Fruit fly (Drosophila melanogaster) whole organism, embryonic: ENCODE data around the gene CG34134.

Experiments
- Antp ChIP-seq: fragments of 200-800 bp; sonication (Bioruptor generic); optimal IDR thresholded peaks from 3 replicates; lab custom pipeline; 2016; ENCODE audit warnings: missing biosample characterization, missing genetic modification characterization
- Asciz ChIP-seq: fragments of 200-800 bp; sonication (Bioruptor generic); optimal IDR thresholded peaks from 2 replicates; lab custom pipeline; 2017; ENCODE audit warnings: missing biosample characterization, mild to moderate bottlenecking, missing genetic modification characterization, missing genetic modification reagents
- CG10209 ChIP-seq: fragments of 200-800 bp; sonication (Bioruptor generic); optimal IDR thresholded peaks from 3 replicates; lab custom pipeline; 2017; ENCODE audit warnings: missing biosample characterization, mild to moderate bottlenecking, missing genetic modification characterization, missing genetic modification reagents
- CG10321 ChIP-seq: fragments of 200-800 bp; sonication (Bioruptor generic); IDR thresholded peaks from 2 replicates; pipeline ENCODE4 v1.3.6; 2022; ENCODE audit warnings: missing biosample characterization, missing genetic modification characterization
- CG12219 ChIP-seq: fragments of 200-800 bp; sonication (Bioruptor generic); optimal IDR thresholded peaks from 3 replicates; lab custom pipeline; 2018; ENCODE audit warnings: missing biosample characterization, mild to moderate bottlenecking, missing genetic modification characterization
- CG15514 ChIP-seq: fragments of 200-800 bp; sonication (Bioruptor generic); optimal IDR thresholded peaks from 3 replicates; lab custom pipeline; 2017; ENCODE audit warnings: missing biosample characterization, missing genetic modification characterization, mild to moderate bottlenecking, moderate library complexity, missing genetic modification reagents
- CG1647 ChIP-seq: fragments of 200-800 bp; sonication (Bioruptor generic); optimal IDR thresholded peaks from 3 replicates; lab custom pipeline; 2016; ENCODE audit warnings: missing biosample characterization, missing genetic modification characterization
- CG1792 ChIP-seq: fragments of 200-800 bp; sonication (Bioruptor generic); optimal IDR thresholded peaks from 2 replicates; lab custom pipeline; 2016; ENCODE audit warnings: missing biosample characterization, missing genetic modification characterization
- CG18476 ChIP-seq: fragments of 200-800 bp; sonication (Bioruptor generic); optimal IDR thresholded peaks from 2 replicates; lab custom pipeline; 2016; ENCODE audit warnings: missing biosample characterization, mild to moderate bottlenecking, missing genetic modification characterization
- CG18599 ChIP-seq: fragments of 200-800 bp; sonication (Bioruptor generic); optimal IDR thresholded peaks from 3 replicates; lab custom pipeline; 2017; ENCODE audit warnings: missing biosample characterization, missing genetic modification characterization, mild to moderate bottlenecking, moderate library complexity, missing genetic modification reagents
- CG2129 ChIP-seq: fragments of 200-800 bp; sonication (Bioruptor generic); IDR thresholded peaks from 2 replicates; pipeline ENCODE4 v1.3.6; 2022; ENCODE audit warnings: missing biosample characterization, missing genetic modification characterization; ENCODE audit not compliant: partially characterized antibody
- CG2199 ChIP-seq: fragments of 200-800 bp; sonication (Bioruptor generic); IDR thresholded peaks from 3 replicates; pipeline ENCODE4 v1.3.6; 2022; ENCODE audit warnings: missing biosample characterization, missing genetic modification characterization
- CG3065 ChIP-seq: fragments of 200-800 bp; sonication (Bioruptor generic); optimal IDR thresholded peaks from 2 replicates; lab custom pipeline; 2016; ENCODE audit warnings: missing biosample characterization, missing genetic modification characterization
- CG31224 ChIP-seq: fragments of 200-800 bp; sonication (Bioruptor generic); IDR thresholded peaks from 2 replicates; pipeline ENCODE4 v1.3.6; 2022; ENCODE audit warnings: missing biosample characterization, missing genetic modification characterization
- CG31388 ChIP-seq: fragments of 200-800 bp; sonication (Bioruptor generic); optimal IDR thresholded peaks from 2 replicates; lab custom pipeline; 2016; ENCODE audit warnings: missing biosample characterization, missing genetic modification characterization
- CG5245 ChIP-seq: fragments of 200-800 bp; sonication (Bioruptor generic); optimal IDR thresholded peaks from 3 replicates; lab custom pipeline; 2016; ENCODE audit warnings: missing biosample characterization, missing genetic modification characterization
- CG7786 ChIP-seq: fragments of 200-800 bp; sonication (Bioruptor generic); optimal IDR thresholded peaks from 2 replicates; lab custom pipeline; 2016; ENCODE audit warnings: missing biosample characterization, missing genetic modification characterization
- CG7839 ChIP-seq: fragments of 200-800 bp; sonication (Bioruptor generic); optimal IDR thresholded peaks from 3 replicates; lab custom pipeline; 2018; ENCODE audit warnings: missing biosample characterization, mild to moderate bottlenecking, missing genetic modification characterization, moderate library complexity
- CG9797 ChIP-seq: fragments of 200-800 bp; sonication (Bioruptor generic); optimal IDR thresholded peaks from 3 replicates; lab custom pipeline; 2018; ENCODE audit warnings: missing biosample characterization, mild to moderate bottlenecking, missing genetic modification characterization
- Camta ChIP-seq: fragments of 200-800 bp; sonication (Bioruptor generic); optimal IDR thresholded peaks from 2 replicates; lab custom pipeline; 2016; ENCODE audit warnings: missing biosample characterization, missing genetic modification characterization
- Chrac-16 ChIP-seq: fragments of 200-800 bp; sonication (Bioruptor generic); optimal IDR thresholded peaks from 3 replicates; lab custom pipeline; 2016; ENCODE audit warnings: missing biosample characterization, missing genetic modification characterization
- Deaf1 ChIP-seq: fragments of 200-800 bp; optimal IDR thresholded peaks from 3 replicates; lab custom pipeline; 2019; ENCODE audit warnings: missing biosample characterization, mild to moderate bottlenecking, missing genetic modification characterization, moderate library complexity
- E2f1 ChIP-seq: fragments of 200-800 bp; sonication (Bioruptor generic); IDR thresholded peaks from 2 replicates; pipeline ENCODE4 v1.3.6; 2022; ENCODE audit warnings: missing biosample characterization, missing genetic modification characterization
- HmgD ChIP-seq: fragments of 200-800 bp; sonication (Bioruptor generic); optimal IDR thresholded peaks from 3 replicates; lab custom pipeline; 2016; ENCODE audit warnings: missing biosample characterization, missing genetic modification characterization
- Hr3 ChIP-seq: fragments of 200-800 bp; sonication (Bioruptor generic); optimal IDR thresholded peaks from 3 replicates; lab custom pipeline; 2016; ENCODE audit warnings: missing biosample characterization, missing genetic modification characterization
- Nf-YA ChIP-seq: fragments of 200-800 bp; sonication (Bioruptor generic); IDR thresholded peaks from 2 replicates; pipeline ENCODE4 v1.3.6; 2022; ENCODE audit warnings: missing biosample characterization, missing genetic modification characterization
- Nf-YC ChIP-seq: fragments of 200-800 bp; optimal IDR thresholded peaks from 3 replicates; lab custom pipeline; 2019; ENCODE audit warnings: missing biosample characterization, mild to moderate bottlenecking, missing genetic modification characterization, moderate library complexity
- Optix ChIP-seq: fragments of 200-800 bp; sonication (Bioruptor generic); IDR thresholded peaks from 3 replicates; pipeline ENCODE4 v1.3.6; 2022; ENCODE audit warnings: missing biosample characterization, missing genetic modification characterization
- TFAM ChIP-seq: fragments of 200-800 bp; sonication (Bioruptor generic); optimal IDR thresholded peaks from 2 replicates; lab custom pipeline; 2017; ENCODE audit warnings: missing biosample characterization, missing genetic modification characterization, inconsistent platforms
- YL-1 ChIP-seq: fragments of 200-800 bp; sonication (Bioruptor generic); optimal IDR thresholded peaks from 3 replicates; lab custom pipeline; 2017; ENCODE audit warnings: missing biosample characterization, mild to moderate bottlenecking, missing genetic modification characterization
- az2 ChIP-seq: fragments of 200-800 bp; sonication (Bioruptor generic); optimal IDR thresholded peaks from 3 replicates; lab custom pipeline; 2016; ENCODE audit warnings: missing biosample characterization, missing genetic modification characterization
- caup ChIP-seq: fragments of 200-800 bp; sonication (Bioruptor generic); optimal IDR thresholded peaks from 3 replicates; lab custom pipeline; 2017; ENCODE audit warnings: missing biosample characterization, mild to moderate bottlenecking, missing genetic modification characterization, moderate library complexity; ENCODE audit not compliant: severe bottlenecking
- chinmo ChIP-seq: fragments of 200-800 bp; sonication (Bioruptor generic); IDR thresholded peaks from 4 replicates; pipeline ENCODE4 v1.3.6; 2022; ENCODE audit warnings: missing biosample characterization, missing genetic modification characterization; ENCODE audit not compliant: partially characterized antibody
- chn ChIP-seq: fragments of 200-800 bp; sonication (Bioruptor generic); optimal IDR thresholded peaks from 2 replicates; lab custom pipeline; 2016; ENCODE audit warnings: missing biosample characterization, missing genetic modification characterization
- da ChIP-seq: fragments of 200-800 bp; sonication (Bioruptor generic); optimal IDR thresholded peaks from 2 replicates; lab custom pipeline; 2016; ENCODE audit warnings: missing biosample characterization, missing genetic modification characterization
- emc ChIP-seq: fragments of 200-800 bp; sonication (Bioruptor generic); optimal IDR thresholded peaks from 2 replicates; lab custom pipeline; 2016; ENCODE audit warnings: missing biosample characterization, missing genetic modification characterization
- exex ChIP-seq: fragments of 200-800 bp; sonication (Bioruptor generic); optimal IDR thresholded peaks from 4 replicates; lab custom pipeline; 2018; ENCODE audit warnings: missing biosample characterization, mild to moderate bottlenecking, missing genetic modification characterization, moderate library complexity
- ftz-f1 ChIP-seq: fragments of 200-800 bp; sonication (Bioruptor generic); optimal IDR thresholded peaks from 2 replicates; lab custom pipeline; 2016; ENCODE audit warnings: missing biosample characterization, missing genetic modification characterization
- gcm2 ChIP-seq: fragments of 200-800 bp; sonication (Bioruptor generic); optimal IDR thresholded peaks from 2 replicates; lab custom pipeline; 2016; ENCODE audit warnings: missing biosample characterization, missing genetic modification characterization
- h ChIP-seq: fragments of >200 bp; optimal IDR thresholded peaks from 2 replicates; lab custom pipeline; 2017
- hb ChIP-seq: fragments of 200-800 bp; sonication (Bioruptor generic); IDR thresholded peaks from 3 replicates; pipeline ENCODE4 v1.3.6; 2022; ENCODE audit warnings: missing biosample characterization, missing genetic modification characterization; ENCODE audit not compliant: partially characterized antibody
- kay ChIP-seq: fragments of 200-800 bp; sonication (Bioruptor generic); optimal IDR thresholded peaks from 2 replicates; lab custom pipeline; 2016; ENCODE audit warnings: missing biosample characterization, missing genetic modification characterization
- luna ChIP-seq: fragments of 200-800 bp; sonication (Bioruptor generic); optimal IDR thresholded peaks from 2 replicates; lab custom pipeline; 2016; ENCODE audit warnings: missing biosample characterization, missing genetic modification characterization
- nmo ChIP-seq: fragments of 200-800 bp; sonication (Bioruptor generic); optimal IDR thresholded peaks from 2 replicates; lab custom pipeline; 2018; ENCODE audit warnings: missing biosample characterization, mild to moderate bottlenecking, missing genetic modification characterization, moderate library complexity
- otp ChIP-seq: fragments of 200-800 bp; sonication (Bioruptor generic); IDR thresholded peaks from 3 replicates; pipeline ENCODE4, ENCODE4 v1.3.6; 2022; ENCODE audit warnings: missing biosample characterization, missing genetic modification characterization
- repo ChIP-seq: fragments of 200-800 bp; sonication (Bioruptor generic); optimal IDR thresholded peaks from 2 replicates; lab custom pipeline; 2016; ENCODE audit warnings: missing biosample characterization, missing genetic modification characterization
- sim ChIP-seq: fragments of 200-800 bp; sonication (Bioruptor generic); IDR thresholded peaks from 2 replicates; pipeline ENCODE4 v1.3.6; 2022; ENCODE audit warnings: missing biosample characterization, missing genetic modification characterization
- sqz ChIP-seq: fragments of 200-800 bp; sonication (Bioruptor generic); optimal IDR thresholded peaks from 3 replicates; lab custom pipeline; 2018; ENCODE audit warnings: missing biosample characterization, mild to moderate bottlenecking, missing genetic modification characterization
- usp ChIP-seq: fragments of >200 bp; optimal IDR thresholded peaks from 2 replicates; lab custom pipeline; 2017; ENCODE audit warnings: missing biosample characterization, missing genetic modification characterization
- zen ChIP-seq: fragments of 200-800 bp; sonication (Bioruptor generic); optimal IDR thresholded peaks from 3 replicates; lab custom pipeline; 2018; ENCODE audit warnings: missing biosample characterization, mild to moderate bottlenecking, missing genetic modification characterization, moderate library complexity

CG34134 gene

DNA sequence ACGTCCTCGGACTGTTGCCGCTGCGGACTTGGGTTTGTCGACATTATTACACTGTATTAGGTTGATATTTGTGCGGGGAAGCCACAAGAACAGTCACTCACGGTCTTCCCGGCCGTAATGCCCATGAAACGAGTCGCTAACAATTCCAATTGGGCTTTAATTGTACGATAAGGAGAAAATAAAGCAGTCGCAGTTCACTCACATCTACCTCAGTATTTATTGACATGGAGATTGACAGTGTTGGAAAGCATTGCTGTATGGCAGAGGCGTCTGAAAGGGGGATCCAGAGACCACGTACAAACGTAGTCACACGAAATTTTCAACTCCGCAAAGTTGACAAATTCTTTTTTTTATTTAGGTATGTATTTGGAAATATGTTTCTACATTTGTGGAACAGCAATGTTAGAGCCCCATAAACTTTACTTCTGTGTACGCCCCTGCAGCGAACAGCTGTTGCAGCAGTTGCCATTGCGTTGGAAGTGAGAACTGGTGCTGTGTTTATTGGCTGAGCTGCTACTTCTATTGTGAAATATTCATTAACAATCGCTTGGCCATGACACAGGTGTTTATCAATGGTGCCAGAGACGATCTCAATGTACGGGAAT is 22.2 kb upstream of the CG34134 start, which contains the start of the genes CG8372 and CG8360 (continued):
- TF ChIP-seq CG10209 (GFP tag; lab: Kevin White, UChicago): peak; percentile 98
- TF ChIP-seq ftz-f1: peak; percentile 82
- TF ChIP-seq CG15514: peak; percentile 96
- TF ChIP-seq E2f1 (GFP tag; lab: Robert Waterston, UW): peak; percentile 99
- peak; percentile 98 for TF ChIP-seq sim
- TF ChIP-seq Hr3 (GFP tag; lab: Kevin White, UChicago): peak; percentile 99
- TF ChIP-seq emc (GFP tag; lab: Kevin White, UChicago): peak; percentile 98
- TF ChIP-seq caup (GFP tag; lab: Kevin White, UChicago): peak; percentile 99
- peak; percentile 99 for TF ChIP-seq Chrac-16 (GFP tag; lab: Kevin White, UChicago)
- peak; percentile 99 for TF ChIP-seq CG1647 (GFP tag; lab: Kevin White, UChicago)
- TF ChIP-seq da (GFP tag; lab: Kevin White, UChicago): peak; percentile 98
- TF ChIP-seq nmo: peak; percentile 99
- peak; percentile 99 for TF ChIP-seq Camta (GFP tag; lab: Kevin White, UChicago)
- TF ChIP-seq HmgD: peak; percentile 99
- TF ChIP-seq YL-1 (GFP tag; lab: Kevin White, UChicago): peak; percentile 99
- peak; percentile 97 for TF ChIP-seq CG31224 (GFP tag; lab: Robert Waterston, UW)
- TF ChIP-seq CG5245: peak; percentile 99
- peak; percentile 97 for TF ChIP-seq Asciz (GFP tag; lab: Kevin White, UChicago)
- peak; percentile 99 for TF ChIP-seq CG18599 (GFP tag; lab: Kevin White, UChicago)
- peak; percentile 99 for TF ChIP-seq CG7786
- peak; percentile 98 for TF ChIP-seq CG12219 (GFP tag; lab: Kevin White, UChicago)
- TF ChIP-seq exex (tag; lab: Kevin White, UChicago): peak; percentile 93
- TF ChIP-seq az2 (GFP tag; lab: Kevin White, UChicago): peak; percentile 99
- peak; percentile 99 for TF ChIP-seq repo
- TF ChIP-seq Optix (GFP tag; lab: Robert Waterston, UW): peak; percentile 99
- peak; percentile 96 for TF ChIP-seq sqz (GFP tag; lab: Kevin White, UChicago)
- TF ChIP-seq usp (GFP tag; lab: Kevin White, UChicago): no peak
- TF ChIP-seq CG9797 (GFP tag; lab: Kevin White, UChicago): peak; percentile 76
- TF ChIP-seq Deaf1: peak; percentile 84
- no peak for TF ChIP-seq h (lab: Kevin White, UChicago)
- TF ChIP-seq kay: peak; percentile 97
- peak; percentile 99 for TF ChIP-seq gcm2 (GFP tag; lab: Kevin White, UChicago)
- peak; percentile 88 for TF ChIP-seq CG10321
- TF ChIP-seq luna: peak; percentile 97
- peak; percentile 99 for TF ChIP-seq CG2199
- peak; percentile 99 for TF ChIP-seq Antp (GFP tag; lab: Kevin White, UChicago)
- TF ChIP-seq CG31388: peak; percentile 97
- TF ChIP-seq chinmo (GFP tag; lab: Robert Waterston, UW): 0 out of 4 replicates have a peak, but pooled peaks have one; percentile 73
- peak; percentile 97 for TF ChIP-seq Nf-YA (GFP tag; lab: Robert Waterston, UW)
- TF ChIP-seq otp (GFP tag; lab: Robert Waterston, UW): peak; percentile 99
- peak; percentile 98 for TF ChIP-seq CG18476 (GFP tag; lab: Kevin White, UChicago)
- peak; percentile 97 for TF ChIP-seq zen (tag; lab: Kevin White, UChicago)
- peak; percentile 98 for TF ChIP-seq CG1792
- 0 out of 3 replicates have a peak, but pooled peaks have one; percentile 31 for TF ChIP-seq hb (GFP tag; lab: Robert Waterston, UW)
- TF ChIP-seq CG7839 (tag; lab: Kevin White, UChicago): peak; percentile 99
- TF ChIP-seq chn (GFP tag; lab: Kevin White, UChicago): peak; percentile 99
- peak; percentile 90 for TF ChIP-seq TFAM (GFP tag; lab: Kevin White, UChicago)
- TF ChIP-seq Nf-YC (tag; lab: Kevin White, UChicago): peak; percentile 92
- TF ChIP-seq CG3065 (GFP tag; lab: Kevin White, UChicago): peak; percentile 97
- no peak for TF ChIP-seq CG2129 (GFP tag; lab: Robert Waterston, UW)
